Fruit fly (Drosophila melanogaster) whole organism, pupa: Measurements from ENCODE around the gene CG6006.

ENCODE experiments used
- CG10348 ChIP-seq: fragments of 200-800 bp; sonication (Bioruptor generic); IDR thresholded peaks from 2 replicates; pipeline ENCODE4 v1.3.6; 2022; ENCODE audit warnings: missing biosample characterization, missing genetic modification characterization
- CG8159 ChIP-seq: fragments of 200-800 bp; sonication (Bioruptor generic); optimal IDR thresholded peaks from 3 replicates; lab custom pipeline; 2018; ENCODE audit warnings: missing biosample characterization, mild to moderate bottlenecking, missing genetic modification characterization, moderate library complexity
- D1 ChIP-seq: fragments of 200-800 bp; sonication (Bioruptor generic); optimal IDR thresholded peaks from 2 replicates; lab custom pipeline; 2018; ENCODE audit warnings: missing biosample characterization, mild to moderate bottlenecking, missing genetic modification characterization, moderate library complexity
- Pif1A ChIP-seq: fragments of 200-800 bp; sonication (Bioruptor generic); optimal IDR thresholded peaks from 3 replicates; lab custom pipeline; 2016; ENCODE audit warnings: missing biosample characterization, missing genetic modification characterization
- Pif1B ChIP-seq: fragments of 200-800 bp; sonication (Bioruptor generic); optimal IDR thresholded peaks from 3 replicates; lab custom pipeline; 2016; ENCODE audit warnings: missing biosample characterization, missing genetic modification characterization

DNA sequence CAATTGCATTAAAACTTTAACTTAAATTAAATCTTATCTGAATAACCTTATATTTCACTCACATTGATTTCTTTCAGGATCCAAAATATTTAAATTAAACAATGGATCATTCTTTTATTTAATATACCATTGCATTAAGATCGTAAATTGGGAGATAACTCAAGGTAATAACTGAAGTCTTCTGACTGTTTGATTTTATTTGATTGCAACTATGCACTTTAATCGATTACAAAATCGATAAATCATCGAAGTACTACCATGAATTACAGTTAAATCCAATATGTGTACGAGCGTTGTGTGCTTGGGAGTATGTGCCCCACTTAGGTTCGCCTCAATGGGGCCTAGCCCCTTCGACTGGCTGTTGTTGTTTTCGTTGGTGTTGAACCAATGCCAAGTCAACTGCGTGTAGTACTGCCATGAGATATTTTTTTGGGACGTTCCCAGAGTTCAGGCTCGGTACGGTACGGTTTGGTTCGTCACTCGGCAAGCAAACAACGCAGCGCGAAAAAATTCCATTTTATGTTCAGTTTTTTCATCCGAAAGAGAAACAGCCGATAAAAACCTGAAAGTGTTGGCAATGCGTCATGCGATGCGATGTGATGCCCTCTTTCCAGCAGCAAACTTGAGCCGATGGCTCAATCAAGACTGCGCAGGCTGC, 57.2 kb downstream of the CG6006 start:
- no peak for TF ChIP-seq CG8159 (tag; lab: Kevin White, UChicago)
- TF ChIP-seq Pif1B: no peak
- no peak for TF ChIP-seq Pif1A
- no peak for TF ChIP-seq D1 (tag; lab: Kevin White, UChicago)
- no peak for TF ChIP-seq CG10348 (GFP tag; lab: Robert Waterston, UW)
